Fruit fly (Drosophila melanogaster): Measurements from ENCODE around the gene Srrm1.
A peak's percentile ranks its signal among the peaks of the same experiment; 100 is the strongest.

Gene Srrm1

DNA sequence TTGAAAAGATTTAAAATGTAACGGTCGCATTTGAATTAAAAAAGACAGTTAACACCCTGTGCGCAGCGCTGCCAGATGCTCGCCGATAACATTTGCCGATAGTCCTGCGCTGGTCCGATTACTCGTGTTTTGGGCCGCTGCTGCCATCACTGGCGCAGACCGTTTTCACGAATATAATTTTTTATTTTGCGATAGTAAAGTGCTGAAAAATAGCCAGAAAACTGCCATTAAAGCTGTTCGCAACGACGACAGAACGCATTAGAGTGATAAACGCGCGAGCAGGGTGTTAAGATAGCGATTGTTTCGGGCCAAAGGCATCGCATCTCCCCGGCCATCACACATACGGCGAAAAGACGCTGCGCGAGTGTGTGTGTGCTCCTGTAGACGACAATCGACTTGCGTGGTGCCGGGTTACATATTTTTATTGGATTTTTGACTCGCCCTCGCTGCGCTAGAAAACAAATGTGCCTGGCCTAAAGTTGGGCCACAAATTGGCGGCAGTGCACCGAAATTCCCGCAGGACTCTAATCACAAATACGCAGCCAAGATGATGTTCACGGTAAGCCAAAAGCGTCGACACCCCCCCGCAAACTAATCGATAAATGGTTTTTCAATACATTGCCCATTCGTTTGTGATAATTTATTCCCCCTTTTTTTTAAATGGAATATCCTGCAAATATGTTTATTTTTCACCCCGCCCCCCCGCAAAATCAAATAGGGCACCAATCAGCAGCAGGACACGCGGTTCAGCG lies at the start of gene Srrm1 (continued):
- TF ChIP-seq CG18764 (GFP tag; optimal IDR thresholded peaks at IDR 0.05), result peak; percentile 24
- peak; percentile 19 to 22 for TF ChIP-seq chif (GFP tag; optimal IDR thresholded peaks at IDR 0.05)
- peak; percentile 39 for TF ChIP-seq Bdp1 (GFP tag; optimal IDR thresholded peaks at IDR 0.05)
- TF ChIP-seq Oli (tag; optimal IDR thresholded peaks at IDR 0.05), result no peak
- TF ChIP-seq dysf (GFP tag; IDR thresholded peaks at IDR 0.05), result 0 out of 3 replicates have a peak, but pooled peaks have one; percentile 16
- no peak for TF ChIP-seq Meics (GFP tag; optimal IDR thresholded peaks at IDR 0.05)
- TF ChIP-seq ase (GFP tag; IDR thresholded peaks at IDR 0.05), result peak; percentile 21; the same call in 1 of the 3 replicates
- peak; percentile 69 for TF ChIP-seq vvl (GFP tag; IDR thresholded peaks at IDR 0.05)
- TF ChIP-seq Myb (GFP tag; optimal IDR thresholded peaks at IDR 0.05), result peak; percentile 100
- 0 out of 2 replicates have a peak, but pooled peaks have one; percentile 10 for TF ChIP-seq Xrp1 (GFP tag; IDR thresholded peaks at IDR 0.05)
- TF ChIP-seq ttk (GFP tag; IDR thresholded peaks at IDR 0.05), result no peak
- no peak for TF ChIP-seq Spps (tag; optimal IDR thresholded peaks at IDR 0.05)
- TF ChIP-seq emc (GFP tag; optimal IDR thresholded peaks at IDR 0.05), result no peak
- TF ChIP-seq ro (GFP tag; IDR thresholded peaks at IDR 0.05), result no peak
- TF ChIP-seq Ssrp (tag; optimal IDR thresholded peaks at IDR 0.05), result no peak
- no peak for TF ChIP-seq CG8359 (GFP tag; optimal IDR thresholded peaks at IDR 0.05; ENCODE audit: borderline replicate concordance)
- TF ChIP-seq MESR4 (GFP tag; optimal IDR thresholded peaks at IDR 0.05), result peak; percentile 88
- no peak for TF ChIP-seq scrt (GFP tag; optimal IDR thresholded peaks at IDR 0.05)
- no peak for TF ChIP-seq kni (GFP tag; optimal IDR thresholded peaks at IDR 0.05)
- TF ChIP-seq CG34224 (GFP tag; IDR thresholded peaks at IDR 0.05; ENCODE audit: partially characterized antibody), result peak; percentile 86
- TF ChIP-seq CG12744 (GFP tag; optimal IDR thresholded peaks at IDR 0.05), result peak; percentile 25
- TF ChIP-seq Rfx (GFP tag; IDR thresholded peaks at IDR 0.05), result peak; percentile 66
- peak; percentile 79 for TF ChIP-seq E2f2 (GFP tag; IDR thresholded peaks at IDR 0.05)
- peak; percentile 30 for TF ChIP-seq repo (GFP tag; optimal IDR thresholded peaks at IDR 0.05)
- peak; percentile 31 for TF ChIP-seq CG10543 (GFP tag; optimal IDR thresholded peaks at IDR 0.05)
- TF ChIP-seq Trl (optimal IDR thresholded peaks at IDR 0.05), result no peak
- TF ChIP-seq Trl (GFP tag; optimal IDR thresholded peaks at IDR 0.05), result peak; percentile 52
- TF ChIP-seq Dip2 (GFP tag; IDR thresholded peaks at IDR 0.05), result no peak
- TF ChIP-seq Hmr (GFP tag; optimal IDR thresholded peaks at IDR 0.05), result peak; percentile 45
- TF ChIP-seq CG16815 (GFP tag; optimal IDR thresholded peaks at IDR 0.05), result no peak
- TF ChIP-seq CG10959 (GFP tag; IDR thresholded peaks at IDR 0.05), result no peak
- no peak for TF ChIP-seq CG11696 (GFP tag; IDR thresholded peaks at IDR 0.05)
- no peak for TF ChIP-seq CG17385 (GFP tag; optimal IDR thresholded peaks at IDR 0.05)
- no peak for TF ChIP-seq gcm (GFP tag; optimal IDR thresholded peaks at IDR 0.05)
- TF ChIP-seq CG14014 (GFP tag; IDR thresholded peaks at IDR 0.05), result no peak
- no peak for TF ChIP-seq CG7271 (tag; optimal IDR thresholded peaks at IDR 0.05)
- TF ChIP-seq GATAe (GFP tag; conservative IDR thresholded peaks at IDR 0.05), result no peak
- no peak for TF ChIP-seq CG3838 (GFP tag; optimal IDR thresholded peaks at IDR 0.05)
- no peak for TF ChIP-seq H2.0 (GFP tag; IDR thresholded peaks at IDR 0.05)
- no peak for TF ChIP-seq pros (GFP tag; optimal IDR thresholded peaks at IDR 0.05)
- TF ChIP-seq schlank (tag; optimal IDR thresholded peaks at IDR 0.05), result no peak
- TF ChIP-seq CG2202 (tag; optimal IDR thresholded peaks at IDR 0.05), result no peak
- no peak for TF ChIP-seq CG8089 (GFP tag; optimal IDR thresholded peaks at IDR 0.05)
- TF ChIP-seq CG6813 (GFP tag; optimal IDR thresholded peaks at IDR 0.05), result no peak
- peak; percentile 71 for TF ChIP-seq cad (GFP tag; optimal IDR thresholded peaks at IDR 0.05)
- TF ChIP-seq CG10147 (GFP tag; optimal IDR thresholded peaks at IDR 0.05), result no peak
- no peak for TF ChIP-seq CG1832 (GFP tag; optimal IDR thresholded peaks at IDR 0.05)
- TF ChIP-seq cato (GFP tag; optimal IDR thresholded peaks at IDR 0.05; ENCODE audit: borderline replicate concordance), result no peak
- peak; percentile 59 for TF ChIP-seq CG30403 (GFP tag; optimal IDR thresholded peaks at IDR 0.05)
- TF ChIP-seq ab (GFP tag; optimal IDR thresholded peaks at IDR 0.05), result no peak
